Worm (Caenorhabditis elegans) whole organism, young adult: ENCODE results near the gene F56D6.22.
"Not testable (repeated sequence)": the region's sequence is repeated elsewhere in the genome, so short reads cannot be mapped to it uniquely, and the experiment has no call there.

Source experiments
- B0261.1 ChIP-seq: sonication (generic microtip); optimal IDR thresholded peaks from 2 replicates; lab custom pipeline; 2016; ENCODE audit warnings: mild to moderate bottlenecking, missing genetic modification characterization, moderate library complexity, missing compliant biosample characterization
- D2030.7 ChIP-seq: fragments of 200-800 bp; sonication (Bioruptor generic); IDR thresholded peaks from 2 replicates; pipeline ENCODE4 v1.3.6; 2022; ENCODE audit warnings: missing genetic modification reagents, missing genetic modification characterization, missing compliant biosample characterization
- F39B2.1 ChIP-seq: fragments of 200-800 bp; sonication (Bioruptor generic); IDR thresholded peaks from 2 replicates; pipeline ENCODE4 v1.3.6; 2022; ENCODE audit warnings: missing genetic modification reagents, missing genetic modification characterization, missing compliant biosample characterization
- F55B11.4 ChIP-seq: sonication (generic microtip); optimal IDR thresholded peaks from 2 replicates; lab custom pipeline; 2016; ENCODE audit warnings: missing compliant biosample characterization, missing genetic modification characterization, borderline replicate concordance; ENCODE audit not compliant: insufficient read depth
- T26A5.8 ChIP-seq: sonication (generic microtip); optimal IDR thresholded peaks from 2 replicates; lab custom pipeline; 2016; ENCODE audit warnings: missing genetic modification characterization, missing compliant biosample characterization
- Y95B8A.8 ChIP-seq: fragments of 200-800 bp; sonication (Bioruptor generic); IDR thresholded peaks from 2 replicates; pipeline ENCODE4 v1.3.6; 2022; ENCODE audit warnings: missing genetic modification reagents, missing genetic modification characterization, missing compliant biosample characterization
- aptf-2 ChIP-seq: fragments of 200-800 bp; sonication (Bioruptor generic); conservative IDR thresholded peaks from 2 replicates; pipeline ENCODE4 v1.3.6; 2022; ENCODE audit warnings: missing genetic modification reagents, missing genetic modification characterization, missing compliant biosample characterization
- aptf-3 ChIP-seq: fragments of 200-800 bp; sonication (Bioruptor generic); IDR thresholded peaks from 2 replicates; pipeline ENCODE4 v1.3.6; 2022; ENCODE audit warnings: missing genetic modification characterization, missing compliant biosample characterization
- attf-3 ChIP-seq: fragments of 200-800 bp; sonication (Bioruptor generic); conservative IDR thresholded peaks from 2 replicates; pipeline ENCODE4 v1.3.6; 2022; ENCODE audit warnings: missing genetic modification reagents, missing genetic modification characterization, missing compliant biosample characterization
- attf-5 ChIP-seq: fragments of 200-800 bp; sonication (Bioruptor generic); optimal IDR thresholded peaks from 2 replicates; lab custom pipeline; 2018; ENCODE audit warnings: mild to moderate bottlenecking, missing genetic modification characterization, missing compliant biosample characterization
- cebp-1 ChIP-seq, 2 experiments: fragments of 200-800 bp in 1 of 2; sonication (Bioruptor generic) in 1 of 2; sonication (generic microtip) in 1 of 2; IDR thresholded peaks in 1 of 2; optimal IDR thresholded peaks in 1 of 2; 2 replicates each; pipeline versions ENCODE4 v1.3.6 to Lab custom; 2017 to 2022; ENCODE audit warnings: missing compliant biosample characterization in 2 of 2, missing genetic modification characterization in 2 of 2, mild to moderate bottlenecking in 1 of 2, missing genetic modification reagents in 1 of 2, moderate library complexity in 1 of 2
- ceh-40 ChIP-seq: fragments of 200-800 bp; sonication (Bioruptor generic); IDR thresholded peaks from 2 replicates; pipeline ENCODE4 v1.3.6; 2022; ENCODE audit warnings: missing genetic modification characterization, missing compliant biosample characterization
- ceh-91 ChIP-seq: fragments of 200-800 bp; sonication (Bioruptor generic); IDR thresholded peaks from 2 replicates; pipeline ENCODE4 v1.3.6; 2022; ENCODE audit warnings: missing genetic modification reagents, missing genetic modification characterization, missing compliant biosample characterization
- chd-7 ChIP-seq: sonication (generic microtip); optimal IDR thresholded peaks from 2 replicates; lab custom pipeline; 2016; ENCODE audit warnings: mild to moderate bottlenecking, missing genetic modification characterization, moderate library complexity, missing compliant biosample characterization
- die-1 ChIP-seq: sonication (generic microtip); optimal IDR thresholded peaks from 2 replicates; lab custom pipeline; 2016; ENCODE audit warnings: missing genotype, mild to moderate bottlenecking, missing genetic modification characterization, missing compliant biosample characterization
- ekl-4 ChIP-seq: fragments of 200-800 bp; sonication (Bioruptor generic); IDR thresholded peaks from 2 replicates; pipeline ENCODE4 v1.3.6; 2022; ENCODE audit warnings: missing genetic modification reagents, missing genetic modification characterization, missing compliant biosample characterization
- hlh-26 ChIP-seq: fragments of 200-800 bp; sonication (Bioruptor generic); conservative IDR thresholded peaks from 2 replicates; pipeline ENCODE4 v1.3.6; 2022; ENCODE audit warnings: missing genetic modification reagents, missing genetic modification characterization, missing compliant biosample characterization
- hrde-1 ChIP-seq: sonication (generic microtip); optimal IDR thresholded peaks from 2 replicates; lab custom pipeline; 2016; ENCODE audit warnings: missing genetic modification characterization, mild to moderate bottlenecking, missing compliant biosample characterization, moderate library complexity, missing genotype, missing genetic modification reagents, borderline replicate concordance
- lin-54 ChIP-seq: fragments of 200-800 bp; sonication (Bioruptor generic); optimal IDR thresholded peaks from 2 replicates; lab custom pipeline; 2018; ENCODE audit warnings: mild to moderate bottlenecking, missing genetic modification characterization, missing compliant biosample characterization
- lsl-1 ChIP-seq: fragments of 200-800 bp; sonication (Bioruptor generic); optimal IDR thresholded peaks from 2 replicates; lab custom pipeline; 2018; ENCODE audit warnings: mild to moderate bottlenecking, missing genetic modification characterization, moderate library complexity, missing compliant biosample characterization
- madf-3 ChIP-seq: fragments of 200-800 bp; sonication (Bioruptor generic); IDR thresholded peaks from 2 replicates; pipeline ENCODE4 v1.3.6; 2022; ENCODE audit warnings: missing genetic modification reagents, missing genetic modification characterization, missing compliant biosample characterization
- madf-8 ChIP-seq: fragments of 200-800 bp; sonication (Bioruptor generic); conservative IDR thresholded peaks from 2 replicates; pipeline ENCODE4 v1.3.6; 2022; ENCODE audit warnings: missing genetic modification reagents, missing genetic modification characterization, missing compliant biosample characterization
- mxl-1 ChIP-seq: sonication (generic microtip); optimal IDR thresholded peaks from 2 replicates; lab custom pipeline; 2016; ENCODE audit warnings: missing genetic modification characterization, missing compliant biosample characterization
- nfya-2 ChIP-seq: fragments of 200-800 bp; sonication (Bioruptor generic); IDR thresholded peaks from 2 replicates; pipeline ENCODE4 v1.3.6; 2022; ENCODE audit warnings: missing genetic modification reagents, missing genetic modification characterization, missing compliant biosample characterization
- nfyb-1 ChIP-seq: fragments of 200-800 bp; sonication (Bioruptor generic); IDR thresholded peaks from 2 replicates; pipeline ENCODE4 v1.3.6; 2022; ENCODE audit warnings: missing genetic modification reagents, missing genetic modification characterization, missing compliant biosample characterization
- nhr-27 ChIP-seq: fragments of 200-800 bp; sonication (Bioruptor generic); optimal IDR thresholded peaks from 2 replicates; lab custom pipeline; 2018; ENCODE audit warnings: mild to moderate bottlenecking, missing genetic modification characterization, moderate library complexity, missing compliant biosample characterization
- pha-4 ChIP-seq: fragments of 150-350 bp; sonication (generic microtip); optimal IDR thresholded peaks from 2 replicates; lab custom pipeline; 2014; ENCODE audit warnings: missing biosample characterization, missing genetic modification reagents, missing genetic modification characterization
- repo-1 ChIP-seq: sonication (generic microtip); optimal IDR thresholded peaks from 2 replicates; lab custom pipeline; 2017; ENCODE audit warnings: mild to moderate bottlenecking, missing genetic modification characterization, missing compliant biosample characterization
- snpc-4 ChIP-seq, 5 experiments: fragments of 150-350 bp in 1 of 5; sonication (generic microtip) in 4 of 5; optimal IDR thresholded peaks; 2 replicates each; lab custom pipeline; 2014 to 2018; ENCODE audit warnings: missing genetic modification characterization in 5 of 5, missing biosample characterization in 3 of 5, antibody characterized with exemption in 2 of 5, mild to moderate bottlenecking in 2 of 5, missing compliant biosample characterization in 2 of 5, missing genotype in 2 of 5, moderate library complexity in 2 of 5, missing genetic modification reagents in 1 of 5
- sptf-2 ChIP-seq: fragments of 200-800 bp; sonication (Bioruptor generic); optimal IDR thresholded peaks from 2 replicates; lab custom pipeline; 2018; ENCODE audit warnings: mild to moderate bottlenecking, missing genetic modification characterization, missing compliant biosample characterization
- tbx-9 ChIP-seq: sonication (generic microtip); optimal IDR thresholded peaks from 2 replicates; lab custom pipeline; 2016; ENCODE audit warnings: borderline replicate concordance, missing genetic modification characterization, inconsistent platforms, missing compliant biosample characterization
- unc-62 ChIP-seq: fragments of 150-350 bp; optimal IDR thresholded peaks from 2 replicates; lab custom pipeline; 2014; ENCODE audit warnings: missing biosample characterization, missing genetic modification reagents, missing genetic modification characterization
- ztf-26 ChIP-seq: sonication (generic microtip); optimal IDR thresholded peaks from 2 replicates; lab custom pipeline; 2017; ENCODE audit warnings: missing genetic modification characterization, missing compliant biosample characterization
- ztf-3 ChIP-seq: fragments of 200-800 bp; sonication (Bioruptor generic); optimal IDR thresholded peaks from 2 replicates; lab custom pipeline; 2018; ENCODE audit warnings: mild to moderate bottlenecking, missing genetic modification characterization, missing compliant biosample characterization
- ztf-6 ChIP-seq: fragments of 200-800 bp; sonication (Bioruptor generic); IDR thresholded peaks from 2 replicates; pipeline ENCODE4 v1.3.6; 2022; ENCODE audit warnings: missing genetic modification reagents, missing genetic modification characterization, missing compliant biosample characterization

The F56D6.22 gene

ce11 chrIV:3911848-3912247 lies 4.4 kb upstream of the F56D6.22 start, which contains the start of gene F56D6.18:
F56D6.18 (minus strand) TSS chrIV:3911948.
- TF ChIP-seq madf-3 (GFP tag; lab: Robert Waterston, UW); sptf-2; T26A5.8 (tag; lab: Kevin White, UChicago): not testable (repeated sequence)

- TF ChIP-seq ceh-91 (GFP tag; lab: Robert Waterston, UW) (no peak), ztf-6 (GFP tag; lab: Robert Waterston, UW) (no peak), unc-62 (no peak), lin-54 (GFP tag; lab: Kevin White, UChicago) (no peak), tbx-9 (tag; lab: Kevin White, UChicago) (no peak), hlh-26 (no peak), snpc-4 (GFP tag; optimal IDR thresholded peaks at IDR 0.05; lab: Kevin White, UChicago) (no peak), snpc-4 (tag; optimal IDR thresholded peaks at IDR 0.05; lab: Kevin White, UChicago) (no peak), ztf-26 (no peak), Y95B8A.8 (no peak), hrde-1 (tag; lab: Kevin White, UChicago) (no peak), F55B11.4 (tag; lab: Kevin White, UChicago) (no peak), nfyb-1 (GFP tag; lab: Robert Waterston, UW) (no peak), die-1 (no peak), B0261.1 (tag; lab: Kevin White, UChicago) (no peak), repo-1 (tag; lab: Kevin White, UChicago) (no peak), lsl-1 (no peak), madf-8 (no peak), ztf-3 (GFP tag; lab: Kevin White, UChicago) (no peak)
These were observed 1.7 kb upstream of the F56D6.22 start, which contains the start of gene F56D6.13 for ce11 chrIV:3909114-3909513. F56D6.13 (plus strand) TSS chrIV:3909414.

ce11 chrIV:3906393-3906792 lies 1.0 kb downstream of the F56D6.22 start, which contains the start of gene F56D6.11:
F56D6.11 (minus strand) TSS chrIV:3906493.
- no peak for TF ChIP-seq mxl-1 (tag; lab: Kevin White, UChicago)
- TF ChIP-seq sptf-2, result no peak
- TF ChIP-seq pha-4 (tag; lab: Kevin White, UChicago), result no peak
- no peak for TF ChIP-seq nhr-27 (tag; lab: Kevin White, UChicago)
- no peak for TF ChIP-seq unc-62
- TF ChIP-seq D2030.7 (GFP tag; lab: Robert Waterston, UW), result no peak
- TF ChIP-seq aptf-2 (GFP tag; lab: Robert Waterston, UW), result no peak
- TF ChIP-seq ceh-40, result no peak
- no peak for TF ChIP-seq F39B2.1
- no peak for TF ChIP-seq attf-3 (GFP tag; lab: Robert Waterston, UW)
- TF ChIP-seq chd-7 (tag; lab: Kevin White, UChicago), result no peak
- TF ChIP-seq ztf-6 (GFP tag; lab: Robert Waterston, UW), result no peak
- TF ChIP-seq nfya-2 (GFP tag; lab: Robert Waterston, UW), result no peak
- no peak for TF ChIP-seq aptf-3
- no peak for TF ChIP-seq attf-5
- no peak for TF ChIP-seq ekl-4 (GFP tag; lab: Robert Waterston, UW)
- no peak for TF ChIP-seq cebp-1 (GFP tag; IDR thresholded peaks at IDR 0.05; lab: Robert Waterston, UW)
- TF ChIP-seq cebp-1 (tag; optimal IDR thresholded peaks at IDR 0.05; lab: Kevin White, UChicago), result no peak
